Fruit fly (Drosophila melanogaster) whole organism, wandering third instar larva: Measurements from ENCODE around the gene armi.

Experiments used
- Dfd ChIP-seq: fragments of >200 bp; optimal IDR thresholded peaks from 2 replicates; lab custom pipeline; 2017; ENCODE audit warnings: missing biosample characterization, missing genetic modification characterization
- Hnf4 ChIP-seq: fragments of 200-800 bp; sonication (Bioruptor generic); optimal IDR thresholded peaks from 2 replicates; lab custom pipeline; 2016; ENCODE audit warnings: missing biosample characterization, mild to moderate bottlenecking, missing genetic modification characterization
- Hr83 ChIP-seq: fragments of 200-300 bp; sonication (Bioruptor generic); optimal IDR thresholded peaks from 2 replicates; lab custom pipeline; 2016; ENCODE audit warnings: missing biosample characterization, mild to moderate bottlenecking, missing genetic modification characterization, moderate library complexity; ENCODE audit not compliant: poor library complexity, severe bottlenecking
- Vsx2 ChIP-seq: fragments of 200-300, 225-300 bp; sonication (Bioruptor generic); optimal IDR thresholded peaks from 2 replicates; lab custom pipeline; 2018; ENCODE audit warnings: missing biosample characterization, missing genetic modification characterization; ENCODE audit not compliant: partially characterized antibody
- dl ChIP-seq, 2 experiments: fragments of 175-275, 200-275 bp in 1 of 2; fragments of 200-275 bp in 1 of 2; sonication (Bioruptor generic); optimal IDR thresholded peaks; lab custom pipeline; 2018; ENCODE audit warnings: mild to moderate bottlenecking in 2 of 2, missing biosample characterization in 2 of 2, missing genetic modification characterization in 2 of 2, moderate library complexity in 2 of 2; ENCODE audit not compliant: partially characterized antibody in 2 of 2, insufficient read depth in 1 of 2
- ey ChIP-seq: fragments of 200-800 bp; sonication (Bioruptor generic); optimal IDR thresholded peaks from 2 replicates; lab custom pipeline; 2016; ENCODE audit warnings: missing biosample characterization, missing genetic modification characterization
- jim ChIP-seq: fragments of 175-275, 200-325 bp; sonication (Bioruptor generic); optimal IDR thresholded peaks from 2 replicates; lab custom pipeline; 2016; ENCODE audit warnings: missing biosample characterization, mild to moderate bottlenecking, missing genetic modification characterization
- pan ChIP-seq: fragments of >200 bp; optimal IDR thresholded peaks from 2 replicates; lab custom pipeline; 2017
- psq ChIP-seq: fragments of 200-800 bp; sonication (Bioruptor generic); optimal IDR thresholded peaks from 3 replicates; lab custom pipeline; 2017; ENCODE audit warnings: missing biosample characterization, mild to moderate bottlenecking, missing genetic modification characterization, moderate library complexity
- rgr ChIP-seq: fragments of 200-800 bp; sonication (Bioruptor generic); optimal IDR thresholded peaks from 3 replicates; lab custom pipeline; 2016; ENCODE audit warnings: missing biosample characterization, mild to moderate bottlenecking, missing genetic modification characterization
- usp ChIP-seq: fragments of >200 bp; optimal IDR thresholded peaks from 2 replicates; lab custom pipeline; 2017; ENCODE audit warnings: missing biosample characterization, missing genetic modification characterization
- woc ChIP-seq: sonication (Bioruptor generic); optimal IDR thresholded peaks from 2 replicates; lab custom pipeline; 2016; ENCODE audit warnings: missing biosample characterization, mild to moderate bottlenecking, missing genetic modification characterization

dm6 chr3L:3414796-3415568 lies 46.1 kb upstream of the armi start:
- no peak for TF ChIP-seq jim (GFP tag; lab: Kevin White, UChicago)
- TF ChIP-seq psq = no peak
- no peak for TF ChIP-seq pan (lab: Kevin White, UChicago)
- TF ChIP-seq Dfd (GFP tag; lab: Kevin White, UChicago) = no peak
- no peak for TF ChIP-seq woc (GFP tag; lab: Kevin White, UChicago)
- TF ChIP-seq rgr (GFP tag; lab: Kevin White, UChicago) = no peak
- no peak for TF ChIP-seq Hnf4 (GFP tag; lab: Kevin White, UChicago)
- TF ChIP-seq usp (GFP tag; lab: Kevin White, UChicago) = no peak
- no peak for TF ChIP-seq dl (GFP tag; optimal IDR thresholded peaks at IDR 0.05; lab: Kevin White, UChicago; ENCODE audit: insufficient read depth in 1 of 2, partially characterized antibody in 2 of 2)
- no peak for TF ChIP-seq Hr83 (GFP tag; lab: Kevin White, UChicago)
- no peak for TF ChIP-seq ey (GFP tag; lab: Kevin White, UChicago)
- TF ChIP-seq Vsx2 (GFP tag; lab: Kevin White, UChicago) = no peak
